Worm (Caenorhabditis elegans): ENCODE measurements around the gene lite-1.

The lite-1 gene

ce11 chrX:6255561-6255960, 25.0 kb upstream of the lite-1 start (continued):
- TF ChIP-seq Y53G8AR.9 (GFP tag; conservative IDR thresholded peaks at IDR 0.05) (peak; percentile 70), pbrm-1 (GFP tag; IDR thresholded peaks at IDR 0.05) (peak; percentile 70; the same call in 1 of the 2 replicates), akir-1 (GFP tag; optimal IDR thresholded peaks at IDR 0.05) (no peak), D2030.7 (GFP tag; IDR thresholded peaks at IDR 0.05) (no peak), nhr-120 (GFP tag; IDR thresholded peaks at IDR 0.05) (no peak), B0336.3 (GFP tag; IDR thresholded peaks at IDR 0.05) (peak; percentile 91), somi-1 (GFP tag; optimal IDR thresholded peaks at IDR 0.05) (peak; percentile 81), Y56A3A.18 (GFP tag; IDR thresholded peaks at IDR 0.05) (no peak), ceh-40 (GFP tag; IDR thresholded peaks at IDR 0.05) (no peak), ceh-27 (GFP tag; optimal IDR thresholded peaks at IDR 0.05) (peak; percentile 5), hmg-1.2 (GFP tag; IDR thresholded peaks at IDR 0.05) (no peak), ztf-18 (tag; optimal IDR thresholded peaks at IDR 0.05) (no peak), ztf-6 (GFP tag; IDR thresholded peaks at IDR 0.05) (no peak), chd-7 (tag; optimal IDR thresholded peaks at IDR 0.05) (peak; percentile 86), hlh-26 (GFP tag; conservative IDR thresholded peaks at IDR 0.05) (no peak), F49E8.2 (tag; optimal IDR thresholded peaks at IDR 0.05; ENCODE audit: insufficient read depth) (no peak), sptf-2 (GFP tag; optimal IDR thresholded peaks at IDR 0.05) (no peak), sea-2 (GFP tag; IDR thresholded peaks at IDR 0.05) (peak; percentile 51; the same call in 1 of the 2 replicates), repo-1 (tag; optimal IDR thresholded peaks at IDR 0.05) (peak; percentile 62), F57A8.1 (GFP tag; optimal IDR thresholded peaks at IDR 0.05) (no peak), atf-7 (tag; optimal IDR thresholded peaks at IDR 0.05) (peak; percentile 94), egl-18 (GFP tag; IDR thresholded peaks at IDR 0.05) (no peak), mcd-1 (GFP tag; IDR thresholded peaks at IDR 0.05) (peak; percentile 47; the same call in 1 of the 2 replicates), let-607 (tag; optimal IDR thresholded peaks at IDR 0.05) (peak; percentile 50 to 70), athp-1 (tag; optimal IDR thresholded peaks at IDR 0.05) (peak; percentile 24), zfh-2 (GFP tag; conservative IDR thresholded peaks at IDR 0.05) (peak; percentile 44; the same call in 1 of the 2 replicates), C06A6.2 (GFP tag; conservative IDR thresholded peaks at IDR 0.05) (peak; percentile 31; the same call in 1 of the 2 replicates), egrh-3 (GFP tag; IDR thresholded peaks at IDR 0.05) (no peak), lin-35 (GFP tag; optimal IDR thresholded peaks at IDR 0.05) (peak in 1 of 3 experiments; percentile 2), let-526 (GFP tag; IDR thresholded peaks at IDR 0.05) (peak; percentile 77; the same call in 1 of the 2 replicates), cebp-1 (GFP tag; IDR thresholded peaks at IDR 0.05) (peak; percentile 41; the same call in 1 of the 2 replicates), cebp-1 (tag; optimal IDR thresholded peaks at IDR 0.05) (peak; percentile 85), lag-1 (GFP tag; IDR thresholded peaks at IDR 0.05) (no peak), Y95B8A.8 (GFP tag; IDR thresholded peaks at IDR 0.05) (0 out of 2 replicates have a peak, but pooled peaks have one; percentile 59), lir-1 (GFP tag; conservative IDR thresholded peaks at IDR 0.05) (peak; percentile 65), snpc-4 (GFP tag; optimal IDR thresholded peaks at IDR 0.05) (no peak), snpc-4 (tag; optimal IDR thresholded peaks at IDR 0.05) (peak in 3 of 4 experiments; percentile 16 to 36 (median 36)), nfya-2 (GFP tag; IDR thresholded peaks at IDR 0.05) (no peak), sdz-38 (tag; optimal IDR thresholded peaks at IDR 0.05) (no peak), tbp1 (GFP tag; optimal IDR thresholded peaks at IDR 0.05) (peak; percentile 61), ceh-100 (GFP tag; IDR thresholded peaks at IDR 0.05) (no peak; the same call in 1 of the 2 replicates), F37B4.10 (GFP tag; IDR thresholded peaks at IDR 0.05) (0 out of 2 replicates have a peak, but pooled peaks have one; percentile 75), dpl-1 (GFP tag; optimal IDR thresholded peaks at IDR 0.05) (no peak), mes-4 (tag; optimal IDR thresholded peaks at IDR 0.05) (no peak), K11D2.4 (GFP tag; IDR thresholded peaks at IDR 0.05) (peak; percentile 63; the same call in 1 of the 2 replicates), madf-3 (GFP tag; IDR thresholded peaks at IDR 0.05) (no peak), nfyb-1 (GFP tag; IDR thresholded peaks at IDR 0.05) (peak; percentile 49), lsl-1 (GFP tag; optimal IDR thresholded peaks at IDR 0.05) (no peak), B0261.1 (tag; optimal IDR thresholded peaks at IDR 0.05) (no peak)

All from whole organism, young adult.